Fruit fly (Drosophila melanogaster) whole organism, embryonic: ENCODE measurements around the gene Npc2a.

Experiments
- ATbp ChIP-seq: fragments of 200-800 bp; sonication (Bioruptor generic); optimal IDR thresholded peaks from 2 replicates; lab custom pipeline; 2017; ENCODE audit warnings: missing biosample characterization, mild to moderate bottlenecking, missing genetic modification characterization, missing genetic modification reagents
- Blimp-1 ChIP-seq: fragments of 200-800 bp; sonication (Bioruptor generic); optimal IDR thresholded peaks from 3 replicates; lab custom pipeline; 2018; ENCODE audit warnings: missing biosample characterization, missing genetic modification characterization, mild to moderate bottlenecking, moderate library complexity, missing genetic modification reagents
- Bteb2 ChIP-seq: fragments of 200-800 bp; sonication (Bioruptor generic); optimal IDR thresholded peaks from 2 replicates; lab custom pipeline; 2016; ENCODE audit warnings: missing biosample characterization, missing genetic modification characterization
- CG10366 ChIP-seq: fragments of 200-800 bp; sonication (Bioruptor generic); IDR thresholded peaks from 2 replicates; pipeline ENCODE4 v1.3.6; 2022; ENCODE audit warnings: missing biosample characterization, missing genetic modification characterization
- CG11085 ChIP-seq: fragments of 200-800 bp; sonication (Bioruptor generic); IDR thresholded peaks from 2 replicates; pipeline ENCODE4 v1.3.6; 2022; ENCODE audit warnings: missing biosample characterization, missing genetic modification characterization
- CG11695 ChIP-seq: fragments of 200-800 bp; sonication (Bioruptor generic); IDR thresholded peaks from 3 replicates; pipeline ENCODE4 v1.3.6; 2022; ENCODE audit warnings: missing biosample characterization, missing genetic modification characterization
- CG12769 ChIP-seq: fragments of 200-800 bp; sonication (Bioruptor generic); optimal IDR thresholded peaks from 2 replicates; lab custom pipeline; 2019; ENCODE audit warnings: missing biosample characterization, mild to moderate bottlenecking, missing genetic modification characterization, moderate library complexity
- CG14860 ChIP-seq: fragments of 200-800 bp; sonication (Bioruptor generic); IDR thresholded peaks from 3 replicates; pipeline ENCODE4 v1.3.6; 2022; ENCODE audit warnings: missing biosample characterization, missing genetic modification characterization; ENCODE audit not compliant: partially characterized antibody
- CG15011 ChIP-seq: fragments of 200-800 bp; sonication (Bioruptor generic); optimal IDR thresholded peaks from 3 replicates; lab custom pipeline; 2018; ENCODE audit warnings: missing biosample characterization, mild to moderate bottlenecking, missing genetic modification characterization
- CG15269 ChIP-seq: fragments of 200-800 bp; sonication (Bioruptor generic); optimal IDR thresholded peaks from 2 replicates; lab custom pipeline; 2018; ENCODE audit warnings: missing biosample characterization, mild to moderate bottlenecking, missing genetic modification characterization, moderate library complexity
- CG15601 ChIP-seq: fragments of 200-800 bp; sonication (Bioruptor generic); optimal IDR thresholded peaks from 3 replicates; lab custom pipeline; 2019; ENCODE audit warnings: missing biosample characterization, mild to moderate bottlenecking, missing genetic modification characterization, moderate library complexity
- CG17361 ChIP-seq: fragments of 200-800 bp; sonication (Bioruptor generic); IDR thresholded peaks from 3 replicates; pipeline ENCODE4 v1.3.6; 2022; ENCODE audit warnings: missing biosample characterization, missing genetic modification characterization
- CG17912 ChIP-seq: fragments of 200-800 bp; sonication (Bioruptor generic); optimal IDR thresholded peaks from 2 replicates; lab custom pipeline; 2018; ENCODE audit warnings: missing biosample characterization, mild to moderate bottlenecking, missing genetic modification characterization
- CG2199 ChIP-seq: fragments of 200-800 bp; sonication (Bioruptor generic); IDR thresholded peaks from 3 replicates; pipeline ENCODE4 v1.3.6; 2022; ENCODE audit warnings: missing biosample characterization, missing genetic modification characterization
- CG34224 ChIP-seq: fragments of 200-800 bp; sonication (Bioruptor generic); IDR thresholded peaks from 3 replicates; pipeline ENCODE4 v1.3.6; 2022; ENCODE audit warnings: missing biosample characterization, missing genetic modification characterization; ENCODE audit not compliant: partially characterized antibody
- CG3726 ChIP-seq: fragments of 200-800 bp; sonication (Bioruptor generic); IDR thresholded peaks from 3 replicates; pipeline ENCODE4, ENCODE4 v1.3.6; 2022; ENCODE audit warnings: missing biosample characterization, missing genetic modification characterization
- CG5245 ChIP-seq: fragments of 200-800 bp; sonication (Bioruptor generic); optimal IDR thresholded peaks from 3 replicates; lab custom pipeline; 2016; ENCODE audit warnings: missing biosample characterization, missing genetic modification characterization
- CG5953 ChIP-seq: fragments of 200-800 bp; sonication (Bioruptor generic); IDR thresholded peaks from 2 replicates; pipeline ENCODE4 v1.3.6; 2022; ENCODE audit warnings: missing biosample characterization, missing genetic modification characterization
- CG7839 ChIP-seq: fragments of 200-800 bp; sonication (Bioruptor generic); optimal IDR thresholded peaks from 3 replicates; lab custom pipeline; 2018; ENCODE audit warnings: missing biosample characterization, mild to moderate bottlenecking, missing genetic modification characterization, moderate library complexity
- CG8281 ChIP-seq: fragments of 200-800 bp; sonication (Bioruptor generic); optimal IDR thresholded peaks from 2 replicates; lab custom pipeline; 2018; ENCODE audit warnings: missing biosample characterization, mild to moderate bottlenecking, missing genetic modification characterization, moderate library complexity
- CG9932 ChIP-seq: fragments of 200-800 bp; sonication (Bioruptor generic); IDR thresholded peaks from 2 replicates; pipeline ENCODE4 v1.3.6; 2022; ENCODE audit warnings: missing biosample characterization, missing genetic modification characterization
- CrebB ChIP-seq: fragments of 200-800 bp; sonication (Bioruptor generic); optimal IDR thresholded peaks from 3 replicates; lab custom pipeline; 2018; ENCODE audit warnings: missing biosample characterization, mild to moderate bottlenecking, missing genetic modification characterization
- D19A ChIP-seq: fragments of 200-800 bp; optimal IDR thresholded peaks from 3 replicates; lab custom pipeline; 2019; ENCODE audit warnings: missing biosample characterization, mild to moderate bottlenecking, missing genetic modification characterization, moderate library complexity
- Deaf1 ChIP-seq: fragments of 200-800 bp; optimal IDR thresholded peaks from 3 replicates; lab custom pipeline; 2019; ENCODE audit warnings: missing biosample characterization, mild to moderate bottlenecking, missing genetic modification characterization, moderate library complexity
- Ets97D ChIP-seq: fragments of 200-800 bp; sonication (Bioruptor generic); optimal IDR thresholded peaks from 3 replicates; lab custom pipeline; 2016; ENCODE audit warnings: missing biosample characterization, missing genetic modification characterization
- Fer3 ChIP-seq: fragments of 200-800 bp; sonication (Bioruptor generic); optimal IDR thresholded peaks from 2 replicates; lab custom pipeline; 2018; ENCODE audit warnings: missing biosample characterization, mild to moderate bottlenecking, missing genetic modification characterization, moderate library complexity
- GATAe ChIP-seq: fragments of 200-800 bp; sonication (Bioruptor generic); conservative IDR thresholded peaks from 2 replicates; pipeline ENCODE4 v1.3.6; 2022; ENCODE audit warnings: missing biosample characterization, missing genetic modification characterization
- HmgD ChIP-seq: fragments of 200-800 bp; sonication (Bioruptor generic); optimal IDR thresholded peaks from 3 replicates; lab custom pipeline; 2016; ENCODE audit warnings: missing biosample characterization, missing genetic modification characterization
- Hsf ChIP-seq: fragments of 200-800 bp; sonication (Bioruptor generic); optimal IDR thresholded peaks from 3 replicates; lab custom pipeline; 2016; ENCODE audit warnings: missing biosample characterization, missing genetic modification characterization
- Taf1 ChIP-seq: fragments of 200-800 bp; sonication (Bioruptor generic); IDR thresholded peaks from 2 replicates; pipeline ENCODE4 v1.3.6; 2022; ENCODE audit warnings: missing biosample characterization, missing genetic modification characterization
- al ChIP-seq: fragments of 200-800 bp; sonication (Bioruptor generic); IDR thresholded peaks from 2 replicates; pipeline ENCODE4 v1.3.6; 2022; ENCODE audit warnings: missing biosample characterization, missing genetic modification characterization
- ci ChIP-seq: fragments of 200-800 bp; sonication (Bioruptor generic); IDR thresholded peaks from 3 replicates; pipeline ENCODE4 v1.3.6; 2022; ENCODE audit warnings: missing biosample characterization, missing genetic modification characterization
- crol ChIP-seq: fragments of 200-800 bp; sonication (Bioruptor generic); IDR thresholded peaks from 2 replicates; pipeline ENCODE4 v1.3.6; 2022; ENCODE audit warnings: missing biosample characterization, missing genetic modification characterization
- dysf ChIP-seq: fragments of 200-800 bp; sonication (Bioruptor generic); IDR thresholded peaks from 3 replicates; pipeline ENCODE4 v1.3.6; 2022; ENCODE audit warnings: missing biosample characterization, missing genetic modification characterization
- fd3F ChIP-seq: fragments of 200-800 bp; sonication (Bioruptor generic); optimal IDR thresholded peaks from 2 replicates; lab custom pipeline; 2018; ENCODE audit warnings: missing biosample characterization, mild to moderate bottlenecking, missing genetic modification characterization, moderate library complexity
- gcm ChIP-seq: fragments of 200-800 bp; sonication (Bioruptor generic); optimal IDR thresholded peaks from 2 replicates; lab custom pipeline; 2019; ENCODE audit warnings: missing biosample characterization, mild to moderate bottlenecking, missing genetic modification characterization, moderate library complexity
- gt ChIP-seq: fragments of 200-800 bp; sonication (Bioruptor generic); IDR thresholded peaks from 2 replicates; pipeline ENCODE4 v1.3.6; 2022; ENCODE audit warnings: missing biosample characterization, missing genetic modification characterization
- her ChIP-seq: fragments of 200-800 bp; sonication (Bioruptor generic); optimal IDR thresholded peaks from 2 replicates; lab custom pipeline; 2016; ENCODE audit warnings: missing biosample characterization, missing genetic modification characterization
- hth ChIP-seq: fragments of >200 bp; optimal IDR thresholded peaks from 2 replicates; lab custom pipeline; 2017; ENCODE audit warnings: inconsistent platforms
- jing ChIP-seq: fragments of 200-800 bp; sonication (Bioruptor generic); optimal IDR thresholded peaks from 2 replicates; lab custom pipeline; 2018; ENCODE audit warnings: missing biosample characterization, mild to moderate bottlenecking, missing genetic modification characterization
- kah ChIP-seq: fragments of 200-800 bp; sonication (Bioruptor generic); optimal IDR thresholded peaks from 2 replicates; lab custom pipeline; 2018; ENCODE audit warnings: missing biosample characterization, mild to moderate bottlenecking, missing genetic modification characterization
- mam ChIP-seq: fragments of 200-800 bp; sonication (Bioruptor generic); optimal IDR thresholded peaks from 3 replicates; lab custom pipeline; 2016; ENCODE audit warnings: missing biosample characterization, missing genetic modification characterization
- mirr ChIP-seq: fragments of 200-800 bp; sonication (Bioruptor generic); optimal IDR thresholded peaks from 3 replicates; lab custom pipeline; 2018; ENCODE audit warnings: missing biosample characterization, mild to moderate bottlenecking, missing genetic modification characterization
- pan ChIP-seq, 4 experiments: fragments of >200 bp in 3 of 4; fragments of 200-800 bp in 1 of 4; sonication (Bioruptor generic) in 1 of 4; optimal IDR thresholded peaks in 3 of 4; IDR thresholded peaks in 1 of 4; 2 replicates each; pipeline versions ENCODE4 v1.3.6 to Lab custom; 2017 to 2022; ENCODE audit warnings: missing biosample characterization in 2 of 4, missing genetic modification characterization in 2 of 4, mixed read lengths in 1 of 4
- peb ChIP-seq: fragments of 200-800 bp; sonication (Bioruptor generic); IDR thresholded peaks from 2 replicates; pipeline ENCODE4 v1.3.6; 2022; ENCODE audit warnings: missing biosample characterization, missing genetic modification characterization
- pum ChIP-seq: fragments of 200-800 bp; sonication (Bioruptor generic); optimal IDR thresholded peaks from 2 replicates; lab custom pipeline; 2016; ENCODE audit warnings: missing biosample characterization, missing genetic modification characterization
- sc ChIP-seq, 3 experiments: fragments of >200 bp in 2 of 3; fragments of 200-800 bp in 1 of 3; sonication (Bioruptor generic) in 1 of 3; optimal IDR thresholded peaks; 2 replicates in 2 of 3; 3 replicates in 1 of 3; lab custom pipeline; 2017; ENCODE audit warnings: mild to moderate bottlenecking in 1 of 3, missing biosample characterization in 1 of 3, missing genetic modification characterization in 1 of 3, missing genetic modification reagents in 1 of 3
- seq ChIP-seq: fragments of 200-800 bp; sonication (Bioruptor generic); IDR thresholded peaks from 2 replicates; pipeline ENCODE4 v1.3.6; 2022; ENCODE audit warnings: missing biosample characterization, missing genetic modification characterization
- tup ChIP-seq: fragments of 200-800 bp; sonication (Bioruptor generic); optimal IDR thresholded peaks from 2 replicates; lab custom pipeline; 2016; ENCODE audit warnings: missing biosample characterization, mild to moderate bottlenecking, missing genetic modification characterization, moderate library complexity

Npc2a gene

dm6 chr2L:2037551-2038252 is 49.6 kb downstream of the Npc2a start (continued):
- TF ChIP-seq pan (optimal IDR thresholded peaks at IDR 0.05; lab: Kevin White, UChicago) (no peak), pan (GFP tag; optimal IDR thresholded peaks at IDR 0.05 in 1 of 2, IDR thresholded peaks at IDR 0.05 in 1 of 2) (no peak), tup (no peak), CG15011 (GFP tag; lab: Kevin White, UChicago) (no peak), mirr (GFP tag; lab: Kevin White, UChicago) (peak; percentile 33), Ets97D (peak; percentile 89), ci (GFP tag; lab: Robert Waterston, UW) (peak; percentile 29; the same call in 1 of the 3 replicates), hth (no peak), CrebB (tag; lab: Kevin White, UChicago) (no peak), CG11695 (GFP tag; lab: Robert Waterston, UW) (no peak), HmgD (GFP tag; lab: Kevin White, UChicago) (peak; percentile 91), mam (GFP tag; lab: Kevin White, UChicago) (peak; percentile 38), dysf (GFP tag; lab: Robert Waterston, UW) (0 out of 3 replicates have a peak, but pooled peaks have one; percentile 33), CG9932 (peak; percentile 61), CG5245 (GFP tag; lab: Kevin White, UChicago) (no peak), crol (GFP tag; lab: Robert Waterston, UW) (no peak), jing (no peak), fd3F (no peak), gt (GFP tag; lab: Robert Waterston, UW) (no peak), ATbp (GFP tag; lab: Kevin White, UChicago) (no peak), Hsf (GFP tag; lab: Kevin White, UChicago) (peak; percentile 8), CG15269 (tag; lab: Kevin White, UChicago) (no peak), D19A (no peak), Bteb2 (GFP tag; lab: Kevin White, UChicago) (no peak), GATAe (GFP tag; lab: Robert Waterston, UW) (no peak), CG12769 (peak; percentile 55), CG34224 (peak; percentile 87), CG3726 (GFP tag; lab: Robert Waterston, UW) (no peak), CG17912 (GFP tag; lab: Kevin White, UChicago) (no peak), Deaf1 (tag; lab: Kevin White, UChicago) (no peak), CG10366 (GFP tag; lab: Robert Waterston, UW) (no peak), peb (no peak), seq (no peak), Fer3 (no peak), kah (GFP tag; lab: Kevin White, UChicago) (no peak), CG5953 (no peak), pum (no peak), CG11085 (GFP tag; lab: Robert Waterston, UW) (no peak), CG14860 (GFP tag; lab: Robert Waterston, UW) (peak; percentile 79), CG2199 (GFP tag; lab: Robert Waterston, UW) (no peak), Blimp-1 (GFP tag; lab: Kevin White, UChicago) (no peak), CG8281 (tag; lab: Kevin White, UChicago) (no peak), CG7839 (tag; lab: Kevin White, UChicago) (no peak), gcm (GFP tag; lab: Kevin White, UChicago) (no peak), her (peak; percentile 29), al (GFP tag; lab: Robert Waterston, UW) (no peak), CG15601 (tag; lab: Kevin White, UChicago) (peak; percentile 35), Taf1 (GFP tag; lab: Robert Waterston, UW) (no peak), sc (optimal IDR thresholded peaks at IDR 0.05; lab: Kevin White, UChicago) (no peak), sc (GFP tag; optimal IDR thresholded peaks at IDR 0.05; lab: Kevin White, UChicago) (no peak), CG17361 (GFP tag; lab: Robert Waterston, UW) (0 out of 3 replicates have a peak, but pooled peaks have one; percentile 28)
